Worm (Caenorhabditis elegans) whole organism, late embryonic: ENCODE results near the gene dsl-1.

Experiments used
- K09A11.1 ChIP-seq: sonication (generic microtip); optimal IDR thresholded peaks from 2 replicates; lab custom pipeline; 2017; ENCODE audit warnings: antibody characterized with exemption, mild to moderate bottlenecking, missing genetic modification characterization, missing compliant biosample characterization; ENCODE audit not compliant: insufficient read depth
- ahr-1 ChIP-seq: sonication (generic microtip); optimal IDR thresholded peaks from 2 replicates; lab custom pipeline; 2016; ENCODE audit warnings: missing genetic modification characterization, missing compliant biosample characterization
- che-1 ChIP-seq: sonication (generic microtip); optimal IDR thresholded peaks from 2 replicates; lab custom pipeline; 2016; ENCODE audit warnings: mild to moderate bottlenecking, missing genetic modification characterization, missing compliant biosample characterization
- dve-1 ChIP-seq: sonication (generic microtip); optimal IDR thresholded peaks from 2 replicates; lab custom pipeline; 2017; ENCODE audit warnings: antibody characterized with exemption, mild to moderate bottlenecking, missing genetic modification characterization, missing compliant biosample characterization
- elt-4 ChIP-seq: sonication (generic microtip); optimal IDR thresholded peaks from 2 replicates; lab custom pipeline; 2016; ENCODE audit warnings: missing genetic modification characterization, missing compliant biosample characterization
- ets-4 ChIP-seq: sonication (generic microtip); optimal IDR thresholded peaks from 2 replicates; lab custom pipeline; 2016; ENCODE audit warnings: missing genetic modification characterization, missing compliant biosample characterization
- fkh-10 ChIP-seq: fragments of 150-350 bp; optimal IDR thresholded peaks from 2 replicates; lab custom pipeline; 2014; ENCODE audit warnings: missing biosample characterization, missing genetic modification reagents, missing genetic modification characterization
- nfya-1 ChIP-seq: sonication (generic microtip); optimal IDR thresholded peaks from 2 replicates; lab custom pipeline; 2017; ENCODE audit warnings: missing genetic modification characterization, mild to moderate bottlenecking, missing compliant biosample characterization, antibody characterized with exemption, moderate library complexity
- pag-3 ChIP-seq: sonication (generic microtip); optimal IDR thresholded peaks from 2 replicates; lab custom pipeline; 2016; ENCODE audit warnings: missing compliant biosample characterization, missing genetic modification characterization, borderline replicate concordance
- unc-86 ChIP-seq: sonication (generic microtip); optimal IDR thresholded peaks from 2 replicates; lab custom pipeline; 2016; ENCODE audit warnings: missing genetic modification characterization, missing compliant biosample characterization

- no peak for TF ChIP-seq ahr-1
- no peak for TF ChIP-seq nfya-1 (tag; lab: Kevin White, UChicago)
- TF ChIP-seq K09A11.1 (tag; lab: Kevin White, UChicago), result no peak
- TF ChIP-seq unc-86 (tag; lab: Kevin White, UChicago), result no peak
- TF ChIP-seq dve-1 (tag; lab: Kevin White, UChicago), result no peak
- TF ChIP-seq elt-4 (tag; lab: Kevin White, UChicago), result no peak
- no peak for TF ChIP-seq pag-3
- TF ChIP-seq che-1, result no peak
- TF ChIP-seq ets-4 (tag; lab: Kevin White, UChicago), result no peak
- TF ChIP-seq fkh-10 (GFP tag; lab: Kevin White, UChicago), result no peak
These were observed 48.8 kb upstream of the dsl-1 start, which contains the start of gene clec-168 for ce11 chrIV:1256723-1257122.
